Worm (Caenorhabditis elegans): ENCODE data around the gene twk-26.

ce11 chrX:3029030-3029429 is 25.6 kb downstream of the twk-26 start, which contains the start of gene M02F4.1:
- TF ChIP-seq W03F9.2 (tag; optimal IDR thresholded peaks at IDR 0.05) (no peak), him-1 (tag; optimal IDR thresholded peaks at IDR 0.05) (no peak), dao-5 (tag; optimal IDR thresholded peaks at IDR 0.05) (no peak)
